Worm (Caenorhabditis elegans): ENCODE results near the gene F44E5.17.

F44E5.17 gene

ce11 chrII:11733850-11734249 is 14.5 kb downstream of the F44E5.17 start:
- TF ChIP-seq sea-1 (GFP tag; conservative IDR thresholded peaks at IDR 0.05) (no peak), scrt-1 (GFP tag; IDR thresholded peaks at IDR 0.05) (no peak), hnd-1 (tag; optimal IDR thresholded peaks at IDR 0.05) (no peak), hmbx-1 (tag; optimal IDR thresholded peaks at IDR 0.05) (no peak), flt-1 (GFP tag; IDR thresholded peaks at IDR 0.05) (no peak), aly-1 (tag; optimal IDR thresholded peaks at IDR 0.05) (no peak), F13C5.2 (tag; optimal IDR thresholded peaks at IDR 0.05) (no peak), tra-4 (tag; optimal IDR thresholded peaks at IDR 0.05) (no peak), pes-1 (GFP tag; IDR thresholded peaks at IDR 0.05) (no peak)

- TF ChIP-seq ceh-13 (GFP tag; optimal IDR thresholded peaks at IDR 0.05): no peak
- TF ChIP-seq tra-4 (tag; optimal IDR thresholded peaks at IDR 0.05): no peak
- TF ChIP-seq ceh-36 (tag; optimal IDR thresholded peaks at IDR 0.05): no peak
- TF ChIP-seq ama-1 (optimal IDR thresholded peaks at IDR 0.05): no peak
- no peak for TF ChIP-seq tbx-11 (GFP tag; IDR thresholded peaks at IDR 0.05)
- no peak for TF ChIP-seq hmbx-1 (tag; optimal IDR thresholded peaks at IDR 0.05)
- no peak for TF ChIP-seq scrt-1 (GFP tag; IDR thresholded peaks at IDR 0.05)
- TF ChIP-seq tbx-37 (GFP tag; conservative IDR thresholded peaks at IDR 0.05): no peak
- TF ChIP-seq flt-1 (GFP tag; IDR thresholded peaks at IDR 0.05): no peak
- TF ChIP-seq F13C5.2 (tag; optimal IDR thresholded peaks at IDR 0.05): no peak
- no peak for TF ChIP-seq pes-1 (GFP tag; IDR thresholded peaks at IDR 0.05)
- no peak for TF ChIP-seq hnd-1 (tag; optimal IDR thresholded peaks at IDR 0.05)
- no peak for TF ChIP-seq B0310.2 (tag; optimal IDR thresholded peaks at IDR 0.05)
- TF ChIP-seq sea-1 (GFP tag; conservative IDR thresholded peaks at IDR 0.05): no peak
These were observed 15.9 kb downstream of the F44E5.17 start, which contains the start of gene F13D12.8 for ce11 chrII:11732513-11732912. Gene F13D12.8 (minus strand): TSS chrII:11732594.

- TF ChIP-seq ceh-36 (tag; optimal IDR thresholded peaks at IDR 0.05) (no peak), ets-7 (tag; optimal IDR thresholded peaks at IDR 0.05) (no peak), ceh-13 (GFP tag; optimal IDR thresholded peaks at IDR 0.05) (no peak), hmg-4 (GFP tag; optimal IDR thresholded peaks at IDR 0.05) (no peak), B0310.2 (tag; optimal IDR thresholded peaks at IDR 0.05) (no peak), F13C5.2 (tag; optimal IDR thresholded peaks at IDR 0.05) (no peak), hmbx-1 (tag; optimal IDR thresholded peaks at IDR 0.05) (no peak), tbx-37 (GFP tag; conservative IDR thresholded peaks at IDR 0.05) (no peak), tbx-11 (GFP tag; IDR thresholded peaks at IDR 0.05) (no peak), ama-1 (optimal IDR thresholded peaks at IDR 0.05) (no peak), scrt-1 (GFP tag; IDR thresholded peaks at IDR 0.05) (no peak), aly-1 (tag; optimal IDR thresholded peaks at IDR 0.05) (no peak), tra-4 (tag; optimal IDR thresholded peaks at IDR 0.05) (no peak), flt-1 (GFP tag; IDR thresholded peaks at IDR 0.05) (no peak), hnd-1 (tag; optimal IDR thresholded peaks at IDR 0.05) (no peak), pes-1 (GFP tag; IDR thresholded peaks at IDR 0.05) (no peak), sea-1 (GFP tag; conservative IDR thresholded peaks at IDR 0.05) (no peak)
These were observed 17.1 kb downstream of the F44E5.17 start for ce11 chrII:11731174-11731724.

ce11 chrII:11729757-11730535 is 18.4 kb downstream of the F44E5.17 start:
- TF ChIP-seq pes-1 (GFP tag; IDR thresholded peaks at IDR 0.05): no peak
- no peak for TF ChIP-seq tbx-11 (GFP tag; IDR thresholded peaks at IDR 0.05)
- no peak for TF ChIP-seq hnd-1 (tag; optimal IDR thresholded peaks at IDR 0.05)
- TF ChIP-seq F13C5.2 (tag; optimal IDR thresholded peaks at IDR 0.05): no peak
- TF ChIP-seq tra-4 (tag; optimal IDR thresholded peaks at IDR 0.05): no peak
- no peak for TF ChIP-seq aly-1 (tag; optimal IDR thresholded peaks at IDR 0.05)
- no peak for TF ChIP-seq ceh-36 (tag; optimal IDR thresholded peaks at IDR 0.05)
- no peak for TF ChIP-seq tbx-37 (GFP tag; conservative IDR thresholded peaks at IDR 0.05)
- no peak for TF ChIP-seq flt-1 (GFP tag; IDR thresholded peaks at IDR 0.05)
- no peak for TF ChIP-seq scrt-1 (GFP tag; IDR thresholded peaks at IDR 0.05)
- no peak for TF ChIP-seq ceh-13 (GFP tag; optimal IDR thresholded peaks at IDR 0.05)
- TF ChIP-seq ets-7 (tag; optimal IDR thresholded peaks at IDR 0.05): no peak
- no peak for TF ChIP-seq sea-1 (GFP tag; conservative IDR thresholded peaks at IDR 0.05)
- TF ChIP-seq B0310.2 (tag; optimal IDR thresholded peaks at IDR 0.05): no peak
- no peak for TF ChIP-seq ama-1 (optimal IDR thresholded peaks at IDR 0.05)
- TF ChIP-seq hmbx-1 (tag; optimal IDR thresholded peaks at IDR 0.05): no peak
- TF ChIP-seq hmg-4 (GFP tag; optimal IDR thresholded peaks at IDR 0.05): no peak

- no peak for TF ChIP-seq hmg-4 (GFP tag; optimal IDR thresholded peaks at IDR 0.05)
- no peak for TF ChIP-seq sea-1 (GFP tag; conservative IDR thresholded peaks at IDR 0.05)
These were observed 19.8 kb downstream of the F44E5.17 start, which contains the start of gene alh-8 for ce11 chrII:11728545-11729105. Gene alh-8 (plus strand): TSS chrII:11729055.

- TF ChIP-seq pes-1 (GFP tag; IDR thresholded peaks at IDR 0.05): no peak
- TF ChIP-seq aly-1 (tag; optimal IDR thresholded peaks at IDR 0.05): no peak
- TF ChIP-seq hnd-1 (tag; optimal IDR thresholded peaks at IDR 0.05): no peak
- TF ChIP-seq ets-7 (tag; optimal IDR thresholded peaks at IDR 0.05): no peak
- TF ChIP-seq hmg-4 (GFP tag; optimal IDR thresholded peaks at IDR 0.05): no peak
- no peak for TF ChIP-seq ceh-36 (tag; optimal IDR thresholded peaks at IDR 0.05)
- no peak for TF ChIP-seq sea-1 (GFP tag; conservative IDR thresholded peaks at IDR 0.05)
- TF ChIP-seq flt-1 (GFP tag; IDR thresholded peaks at IDR 0.05): no peak
- no peak for TF ChIP-seq B0310.2 (tag; optimal IDR thresholded peaks at IDR 0.05)
These were observed 21.0 kb downstream of the F44E5.17 start for ce11 chrII:11727438-11727837.

- TF ChIP-seq tbx-37 (GFP tag; conservative IDR thresholded peaks at IDR 0.05) (no peak), tra-4 (tag; optimal IDR thresholded peaks at IDR 0.05) (peak; percentile 1)
These were observed 21.8 kb downstream of the F44E5.17 start, which contains the start of gene F13D12.5 for ce11 chrII:11726470-11727106. Gene F13D12.5 (plus strand): TSS chrII:11726814.
